Worm (Caenorhabditis elegans) whole organism, L4/young adult: ENCODE measurements around the gene dna-2.

Experiments used
- W03F9.2 ChIP-seq: fragments of 150-350 bp; optimal IDR thresholded peaks from 2 replicates; lab custom pipeline; 2014; ENCODE audit warnings: missing biosample characterization, missing genetic modification characterization
- dao-5 ChIP-seq: sonication (generic microtip); optimal IDR thresholded peaks from 2 replicates; lab custom pipeline; 2016; ENCODE audit warnings: missing genotype, missing genetic modification characterization, moderate library complexity, missing compliant biosample characterization
- him-1 ChIP-seq: sonication (generic microtip); optimal IDR thresholded peaks from 2 replicates; lab custom pipeline; 2016; ENCODE audit warnings: missing genotype, missing genetic modification reagents, missing genetic modification characterization, missing compliant biosample characterization

The dna-2 gene

ce11 chrII:11794392-11794791 lies 16.2 kb downstream of the dna-2 start:
- TF ChIP-seq dao-5 (no peak), W03F9.2 (no peak)

ce11 chrII:11797194-11797593 lies 19.0 kb downstream of the dna-2 start:
- TF ChIP-seq W03F9.2 (no peak), dao-5 (no peak), him-1 (no peak)

ce11 chrII:11798737-11799136 lies 20.5 kb downstream of the dna-2 start, which contains the start of gene hda-5:
TSS of gene hda-5 (plus strand) at chrII:11799037.
- TF ChIP-seq dao-5 (no peak), him-1 (no peak), W03F9.2 (no peak)

- TF ChIP-seq him-1 (no peak), W03F9.2 (no peak), dao-5 (no peak)
These were observed 24.2 kb downstream of the dna-2 start, which contains the start of gene F43G6.17 for ce11 chrII:11802451-11802850. TSS of gene F43G6.17 (plus strand) at chrII:11802751.

ce11 chrII:11806256-11806655 lies 28.0 kb downstream of the dna-2 start, which contains the start of gene jmjd-1.1:
TSS of gene jmjd-1.1 (plus strand) at chrII:11806556.
- TF ChIP-seq him-1 = no peak
- TF ChIP-seq dao-5 = no peak
- no peak for TF ChIP-seq W03F9.2

- TF ChIP-seq W03F9.2 (no peak), dao-5 (no peak), him-1 (no peak)
These were observed 30.7 kb downstream of the dna-2 start, which contains the start of gene F43G6.10 for ce11 chrII:11808979-11809378. TSS of gene F43G6.10 (plus strand) at chrII:11809349.

- TF ChIP-seq dao-5 = no peak
- no peak for TF ChIP-seq W03F9.2
- no peak for TF ChIP-seq him-1
These were observed 32.2 kb downstream of the dna-2 start, which contains the start of gene F43G6.7 for ce11 chrII:11810436-11810835. TSS of gene F43G6.7 (plus strand) at chrII:11810790.

- no peak for TF ChIP-seq W03F9.2
- TF ChIP-seq him-1 = no peak
- TF ChIP-seq dao-5 = no peak
These were observed 33.0 kb downstream of the dna-2 start for ce11 chrII:11811241-11811640.

ce11 chrII:11813895-11814369 lies 35.7 kb downstream of the dna-2 start, which contains the start of gene F43G6.8:
TSS of gene F43G6.8 (minus strand) at chrII:11814092.
- TF ChIP-seq W03F9.2 (no peak), dao-5 (no peak), him-1 (no peak)

ce11 chrII:11816014-11816413 lies 37.8 kb downstream of the dna-2 start:
- TF ChIP-seq him-1 (no peak), W03F9.2 (no peak), dao-5 (no peak)

- TF ChIP-seq W03F9.2 = no peak
- TF ChIP-seq him-1 = no peak
- TF ChIP-seq dao-5 = no peak
These were observed 38.2 kb downstream of the dna-2 start, which contains the start of gene pap-3 for ce11 chrII:11816475-11816874. TSS of gene pap-3 (minus strand) at chrII:11816575.

ce11 chrII:11819824-11820223 lies 41.6 kb downstream of the dna-2 start, which contains the start of gene Y6D1A.2:
TSS of gene Y6D1A.2 (minus strand) at chrII:11819924.
- no peak for TF ChIP-seq W03F9.2
- TF ChIP-seq dao-5 = no peak
- TF ChIP-seq him-1 = no peak

ce11 chrII:11823566-11824308 lies 45.5 kb downstream of the dna-2 start, which contains the start of gene Y6D1A.1:
TSS of gene Y6D1A.1 (minus strand) at chrII:11823616.
- TF ChIP-seq W03F9.2 = no peak
- TF ChIP-seq him-1 = no peak
- TF ChIP-seq dao-5 = no peak

ce11 chrII:11829920-11830319 lies 51.7 kb downstream of the dna-2 start, which contains the start of gene pes-5:
TSS of gene pes-5 (minus strand) at chrII:11830020.
- no peak for TF ChIP-seq dao-5
- TF ChIP-seq him-1 = no peak
- no peak for TF ChIP-seq W03F9.2

- TF ChIP-seq him-1 (no peak), dao-5 (no peak), W03F9.2 (no peak)
These were observed 52.4 kb downstream of the dna-2 start for ce11 chrII:11830601-11831000.
